Fruit fly (Drosophila melanogaster): Measurements from ENCODE around the gene CG18476.
A peak's percentile ranks its signal among the peaks of the same experiment; 100 is the strongest.

The CG18476 gene

DNA sequence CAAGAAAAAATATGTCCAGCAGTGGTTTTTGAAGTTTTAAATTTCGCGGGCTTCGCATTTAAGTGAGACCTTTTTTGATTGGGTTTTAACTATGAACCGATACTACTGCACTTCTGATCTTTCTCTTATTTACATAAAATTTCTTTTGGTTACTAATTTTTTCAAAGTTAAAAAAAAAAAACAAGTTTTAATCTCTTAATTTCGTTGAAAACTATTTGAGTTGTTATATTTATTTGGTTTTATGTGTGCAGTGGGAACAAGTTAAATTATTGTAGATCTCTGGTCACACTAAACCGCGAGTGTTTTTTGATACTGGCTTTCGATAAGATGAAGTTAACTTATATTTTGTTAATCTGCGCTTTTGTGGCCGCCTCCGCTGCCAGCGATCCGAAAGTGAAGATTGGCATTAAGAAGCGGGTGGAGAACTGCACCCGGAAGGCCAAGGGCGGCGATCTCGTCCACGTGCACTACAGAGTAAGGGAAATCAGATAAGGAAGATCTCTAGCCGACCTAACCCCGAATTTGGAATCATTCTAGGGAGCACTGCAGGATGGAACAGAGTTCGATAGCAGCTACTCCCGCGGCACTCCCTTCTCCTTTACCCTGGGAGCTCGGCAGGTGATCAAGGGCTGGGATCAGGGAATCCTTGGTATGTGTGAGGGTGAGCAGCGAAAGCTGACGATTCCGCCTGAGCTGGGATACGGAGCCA, 3.8 kb downstream of the CG18476 start, which contains the start of gene CG14715 (continued):
- peak; percentile 17 for TF ChIP-seq nerfin-1 (tag; optimal IDR thresholded peaks at IDR 0.05)
- peak; percentile 57 for TF ChIP-seq CG12659 (GFP tag; optimal IDR thresholded peaks at IDR 0.05)
- no peak for TF ChIP-seq onecut (GFP tag; IDR thresholded peaks at IDR 0.05)
- TF ChIP-seq cg (GFP tag; optimal IDR thresholded peaks at IDR 0.05) = no peak
- no peak for TF ChIP-seq fd64A (GFP tag; optimal IDR thresholded peaks at IDR 0.05)
- TF ChIP-seq croc (GFP tag; conservative IDR thresholded peaks at IDR 0.05) = no peak
- TF ChIP-seq CG12104 (GFP tag; optimal IDR thresholded peaks at IDR 0.05) = no peak
- TF ChIP-seq HLHmδ (GFP tag; optimal IDR thresholded peaks at IDR 0.05) = no peak
- no peak for TF ChIP-seq CG14965 (GFP tag; optimal IDR thresholded peaks at IDR 0.05; ENCODE audit: borderline replicate concordance)
- peak; percentile 46 for TF ChIP-seq CG8290 (GFP tag; optimal IDR thresholded peaks at IDR 0.05)
- no peak for TF ChIP-seq CG8290 (tag; optimal IDR thresholded peaks at IDR 0.05)
- peak; percentile 71 for TF ChIP-seq phol (tag; optimal IDR thresholded peaks at IDR 0.05)
- no peak for TF ChIP-seq HHEX (GFP tag; optimal IDR thresholded peaks at IDR 0.05)
- TF ChIP-seq CG18599 (GFP tag; optimal IDR thresholded peaks at IDR 0.05) = no peak
- TF ChIP-seq CG5953 (GFP tag; IDR thresholded peaks at IDR 0.05) = no peak
- no peak for TF ChIP-seq ham (GFP tag; IDR thresholded peaks at IDR 0.05)
- no peak for TF ChIP-seq CG7963 (GFP tag; IDR thresholded peaks at IDR 0.05; ENCODE audit: partially characterized antibody)
- peak; percentile 86 for TF ChIP-seq CG14710 (tag; optimal IDR thresholded peaks at IDR 0.05)
- TF ChIP-seq trem (tag; optimal IDR thresholded peaks at IDR 0.05) = peak; percentile 65
- TF ChIP-seq ind (GFP tag; optimal IDR thresholded peaks at IDR 0.05) = peak; percentile 44
- TF ChIP-seq CG14050 (GFP tag; IDR thresholded peaks at IDR 0.05) = no peak
- TF ChIP-seq CG16813 (GFP tag; IDR thresholded peaks at IDR 0.05; ENCODE audit: partially characterized antibody) = peak; percentile 58
- TF ChIP-seq CG32532 (GFP tag; IDR thresholded peaks at IDR 0.05) = peak; percentile 59
- peak; percentile 55; the same call in 1 of the 2 replicates for TF ChIP-seq Rfx (GFP tag; IDR thresholded peaks at IDR 0.05)
- TF ChIP-seq CG15514 (GFP tag; optimal IDR thresholded peaks at IDR 0.05) = peak; percentile 86
- TF ChIP-seq CG2129 (GFP tag; IDR thresholded peaks at IDR 0.05; ENCODE audit: partially characterized antibody) = no peak
- no peak for TF ChIP-seq CG15479 (GFP tag; optimal IDR thresholded peaks at IDR 0.05)
- TF ChIP-seq da (GFP tag; optimal IDR thresholded peaks at IDR 0.05) = no peak
- TF ChIP-seq tna (GFP tag; IDR thresholded peaks at IDR 0.05; ENCODE audit: partially characterized antibody) = no peak
- TF ChIP-seq CG1792 (GFP tag; optimal IDR thresholded peaks at IDR 0.05) = no peak
- peak; percentile 42 for TF ChIP-seq Hr3 (GFP tag; optimal IDR thresholded peaks at IDR 0.05)
- no peak for TF ChIP-seq CG6765 (GFP tag; optimal IDR thresholded peaks at IDR 0.05)
- no peak for TF ChIP-seq CG1024 (GFP tag; IDR thresholded peaks at IDR 0.05)
- no peak for TF ChIP-seq CG9876 (GFP tag; optimal IDR thresholded peaks at IDR 0.05)
- TF ChIP-seq fd102C (GFP tag; optimal IDR thresholded peaks at IDR 0.05) = no peak
- TF ChIP-seq CG17328 (GFP tag; IDR thresholded peaks at IDR 0.05) = no peak
- TF ChIP-seq yki (optimal IDR thresholded peaks at IDR 0.05) = no peak
- no peak for TF ChIP-seq gt (GFP tag; IDR thresholded peaks at IDR 0.05)
- TF ChIP-seq Fer1 (GFP tag; optimal IDR thresholded peaks at IDR 0.05) = peak; percentile 7
- TF ChIP-seq CG4617 (GFP tag; optimal IDR thresholded peaks at IDR 0.05; ENCODE audit: borderline replicate concordance) = peak; percentile 68
- TF ChIP-seq CG7928 (GFP tag; optimal IDR thresholded peaks at IDR 0.05) = no peak
- no peak for TF ChIP-seq CG14860 (GFP tag; IDR thresholded peaks at IDR 0.05; ENCODE audit: partially characterized antibody)
- TF ChIP-seq h (optimal IDR thresholded peaks at IDR 0.05) = no peak
- TF ChIP-seq row (GFP tag; IDR thresholded peaks at IDR 0.05) = peak; percentile 82
- TF ChIP-seq CG9727 (GFP tag; optimal IDR thresholded peaks at IDR 0.05) = peak; percentile 30
- peak; percentile 60; the same call in 2 of the 3 replicates for TF ChIP-seq CG17361 (GFP tag; IDR thresholded peaks at IDR 0.05)
- no peak for TF ChIP-seq CG31365 (tag; optimal IDR thresholded peaks at IDR 0.05)
- no peak for TF ChIP-seq Neu2 (GFP tag; optimal IDR thresholded peaks at IDR 0.05; ENCODE audit: borderline replicate concordance)
- TF ChIP-seq tin (GFP tag; optimal IDR thresholded peaks at IDR 0.05) = peak; percentile 44
- TF ChIP-seq CG6175 (GFP tag; IDR thresholded peaks at IDR 0.05) = no peak
